Fruit fly (Drosophila melanogaster) whole organism, prepupa: Measurements from ENCODE around the gene CG31637.

Experiments used
- Blimp-1 ChIP-seq: fragments of 200-800 bp; sonication (Bioruptor generic); optimal IDR thresholded peaks from 3 replicates; lab custom pipeline; 2017; ENCODE audit warnings: missing biosample characterization, missing genetic modification characterization, mild to moderate bottlenecking, moderate library complexity, missing genetic modification reagents
- CG10631 ChIP-seq: fragments of 200-800 bp; sonication (Bioruptor generic); optimal IDR thresholded peaks from 2 replicates; lab custom pipeline; 2016; ENCODE audit warnings: missing biosample characterization, missing genetic modification characterization
- CG10669 ChIP-seq: fragments of 200-800 bp; sonication (Bioruptor generic); optimal IDR thresholded peaks from 3 replicates; lab custom pipeline; 2018; ENCODE audit warnings: missing biosample characterization, mild to moderate bottlenecking, missing genetic modification characterization, moderate library complexity
- CG11762 ChIP-seq: fragments of 200-800 bp; sonication (Bioruptor generic); optimal IDR thresholded peaks from 3 replicates; lab custom pipeline; 2016; ENCODE audit warnings: missing biosample characterization, missing genetic modification characterization; ENCODE audit not compliant: insufficient read depth
- CG11902 ChIP-seq: fragments of 200-800 bp; sonication (Bioruptor generic); optimal IDR thresholded peaks from 3 replicates; lab custom pipeline; 2016; ENCODE audit warnings: missing biosample characterization, missing genetic modification characterization
- CG15336 ChIP-seq: fragments of 200-800 bp; sonication (Bioruptor generic); IDR thresholded peaks from 2 replicates; pipeline ENCODE4 v1.3.6; 2022; ENCODE audit warnings: missing biosample characterization, missing genetic modification characterization
- CG31627 ChIP-seq: fragments of 200-800 bp; sonication (Bioruptor generic); optimal IDR thresholded peaks from 3 replicates; lab custom pipeline; 2016; ENCODE audit warnings: missing biosample characterization, missing genetic modification characterization
- CG4318 ChIP-seq: fragments of 200-800 bp; sonication (Bioruptor generic); optimal IDR thresholded peaks from 3 replicates; lab custom pipeline; 2017; ENCODE audit warnings: missing biosample characterization, mild to moderate bottlenecking, missing genetic modification characterization
- CG6854 ChIP-seq: fragments of 200-800 bp; sonication (Bioruptor generic); optimal IDR thresholded peaks from 2 replicates; lab custom pipeline; 2017; ENCODE audit warnings: missing biosample characterization, mild to moderate bottlenecking, missing genetic modification characterization
- CG7368 ChIP-seq: fragments of 200-800 bp; sonication (Bioruptor generic); optimal IDR thresholded peaks from 3 replicates; lab custom pipeline; 2016; ENCODE audit warnings: missing biosample characterization, missing genetic modification characterization
- Eip78C ChIP-seq: fragments of 200-800 bp; sonication (Bioruptor generic); peaks from one replicate; lab custom pipeline; 2016; ENCODE audit warnings: missing biosample characterization, missing genetic modification characterization
- Eip93F ChIP-seq: fragments of 200-800 bp; sonication (Bioruptor generic); optimal IDR thresholded peaks from 2 replicates; lab custom pipeline; 2016; ENCODE audit warnings: missing biosample characterization, mild to moderate bottlenecking, missing genetic modification characterization
- Ets21C ChIP-seq: fragments of 200-800 bp; sonication (Bioruptor generic); optimal IDR thresholded peaks from 3 replicates; lab custom pipeline; 2016; ENCODE audit warnings: missing biosample characterization, missing genetic modification characterization
- Ets96B ChIP-seq: fragments of 200-800 bp; optimal IDR thresholded peaks from 2 replicates; lab custom pipeline; 2019; ENCODE audit warnings: missing biosample characterization, mild to moderate bottlenecking, missing genetic modification characterization, moderate library complexity
- Gug ChIP-seq: fragments of 200-800 bp; sonication (Bioruptor generic); IDR thresholded peaks from 2 replicates; pipeline ENCODE4 v1.3.6; 2022; ENCODE audit warnings: missing biosample characterization, missing genetic modification characterization
- Hr38 ChIP-seq: sonication (Bioruptor generic); optimal IDR thresholded peaks from 2 replicates; lab custom pipeline; 2016; ENCODE audit warnings: missing biosample characterization, missing genetic modification characterization
- Hr39 ChIP-seq: fragments of 200-800 bp; sonication (Bioruptor generic); optimal IDR thresholded peaks from 2 replicates; lab custom pipeline; 2016; ENCODE audit warnings: missing biosample characterization, missing genetic modification characterization
- Hr4 ChIP-seq: fragments of 200-800 bp; sonication (Bioruptor generic); optimal IDR thresholded peaks from 3 replicates; lab custom pipeline; 2016; ENCODE audit warnings: missing biosample characterization, missing genetic modification characterization
- Lpt ChIP-seq: fragments of 200-800 bp; sonication (Bioruptor generic); optimal IDR thresholded peaks from 3 replicates; lab custom pipeline; 2016; ENCODE audit warnings: missing biosample characterization, missing genetic modification characterization
- Smox ChIP-seq: fragments of 200-800 bp; sonication (Bioruptor generic); optimal IDR thresholded peaks from 3 replicates; lab custom pipeline; 2016; ENCODE audit warnings: missing biosample characterization, missing genetic modification characterization
- acj6 ChIP-seq: fragments of 200-800 bp; sonication (Bioruptor generic); optimal IDR thresholded peaks from 3 replicates; lab custom pipeline; 2016; ENCODE audit warnings: missing biosample characterization, missing genetic modification characterization
- dac ChIP-seq: fragments of 200-800 bp; sonication (Bioruptor generic); optimal IDR thresholded peaks from 2 replicates; lab custom pipeline; 2017; ENCODE audit warnings: missing biosample characterization, mild to moderate bottlenecking, missing genetic modification characterization
- eg ChIP-seq: fragments of 200-800 bp; sonication (Bioruptor generic); IDR thresholded peaks from 3 replicates; pipeline ENCODE4 v1.3.6; 2022; ENCODE audit warnings: missing biosample characterization, missing genetic modification characterization
- esn ChIP-seq: fragments of 200-800 bp; sonication (Bioruptor generic); optimal IDR thresholded peaks from 2 replicates; lab custom pipeline; 2016; ENCODE audit warnings: missing biosample characterization, mild to moderate bottlenecking, missing genetic modification characterization, moderate library complexity
- fd59A ChIP-seq: fragments of 200-800 bp; sonication (Bioruptor generic); optimal IDR thresholded peaks from 2 replicates; lab custom pipeline; 2017; ENCODE audit warnings: missing biosample characterization, mild to moderate bottlenecking, missing genetic modification characterization, missing genetic modification reagents
- fd85E ChIP-seq: fragments of 200-800 bp; sonication (Bioruptor generic); optimal IDR thresholded peaks from 3 replicates; lab custom pipeline; 2016; ENCODE audit warnings: missing biosample characterization, missing genetic modification characterization
- fkh ChIP-seq: fragments of 200-800 bp; sonication (Bioruptor generic); optimal IDR thresholded peaks from 3 replicates; lab custom pipeline; 2017; ENCODE audit warnings: missing biosample characterization, mild to moderate bottlenecking, missing genetic modification characterization, moderate library complexity
- lz ChIP-seq: fragments of 200-800 bp; sonication (Bioruptor generic); optimal IDR thresholded peaks from 3 replicates; lab custom pipeline; 2016; ENCODE audit warnings: missing biosample characterization, missing genetic modification characterization
- spab ChIP-seq: fragments of 200-800 bp; sonication (Bioruptor generic); optimal IDR thresholded peaks from 2 replicates; lab custom pipeline; 2017; ENCODE audit warnings: missing biosample characterization, mild to moderate bottlenecking, missing genetic modification characterization, missing genetic modification reagents
- ss ChIP-seq, 2 experiments: fragments of 200-800 bp; sonication (Bioruptor generic); optimal IDR thresholded peaks; 2 replicates in 1 of 2; 3 replicates in 1 of 2; lab custom pipeline; 2017 to 2018; ENCODE audit warnings: mild to moderate bottlenecking in 2 of 2, missing biosample characterization in 2 of 2, missing genetic modification characterization in 2 of 2, moderate library complexity in 1 of 2
- svp ChIP-seq: fragments of 200-800 bp; sonication (Bioruptor generic); peaks from one replicate; lab custom pipeline; 2016; ENCODE audit warnings: missing biosample characterization, missing genetic modification characterization
- topi ChIP-seq: fragments of 200-800 bp; sonication (Bioruptor generic); optimal IDR thresholded peaks from 3 replicates; lab custom pipeline; 2016; ENCODE audit warnings: missing biosample characterization, missing genetic modification characterization

Gene CG31637

dm6 chr2L:6533719-6534118, 35.3 kb downstream of the CG31637 start:
- no peak for TF ChIP-seq fd59A (GFP tag; lab: Kevin White, UChicago)
- TF ChIP-seq ss (GFP tag; optimal IDR thresholded peaks at IDR 0.05; lab: Kevin White, UChicago) = peak in 1 of 2 experiments; percentile 96

- TF ChIP-seq CG7368 (no peak), Hr39 (GFP tag; lab: Kevin White, UChicago) (no peak), fd59A (GFP tag; lab: Kevin White, UChicago) (no peak), CG10669 (GFP tag; lab: Kevin White, UChicago) (no peak), Hr38 (GFP tag; lab: Kevin White, UChicago) (no peak), CG6854 (no peak), CG4318 (GFP tag; lab: Kevin White, UChicago) (no peak), spab (GFP tag; lab: Kevin White, UChicago) (no peak), fkh (GFP tag; lab: Kevin White, UChicago) (peak; percentile 55), Ets21C (GFP tag; lab: Kevin White, UChicago) (no peak), fd85E (GFP tag; lab: Kevin White, UChicago) (no peak), ss (GFP tag; optimal IDR thresholded peaks at IDR 0.05; lab: Kevin White, UChicago) (peak in 1 of 2 experiments; percentile 52)
Measured at dm6 chr2L:6534125-6534815, 35.8 kb downstream of the CG31637 start.

dm6 chr2L:6536044-6536581, 37.7 kb downstream of the CG31637 start:
- peak; percentile 27; the same call in 1 of the 3 replicates for TF ChIP-seq eg (GFP tag; lab: Robert Waterston, UW)
- TF ChIP-seq CG11902 (GFP tag; lab: Kevin White, UChicago) = no peak
- TF ChIP-seq ss (GFP tag; optimal IDR thresholded peaks at IDR 0.05; lab: Kevin White, UChicago) = peak in 1 of 2 experiments; percentile 32
- no peak for TF ChIP-seq dac (GFP tag; lab: Kevin White, UChicago)
- TF ChIP-seq esn (GFP tag; lab: Kevin White, UChicago) = no peak
- peak; percentile 63 for TF ChIP-seq svp
- TF ChIP-seq, all 60 proteins: peak for 3

dm6 chr2L:6539623-6540381, 41.4 kb downstream of the CG31637 start:
- TF ChIP-seq svp (peak; percentile 33), Eip78C (GFP tag; lab: Kevin White, UChicago) (peak; percentile 9), Gug (GFP tag; lab: Robert Waterston, UW) (no peak), Hr39 (GFP tag; lab: Kevin White, UChicago) (no peak)

- TF ChIP-seq CG10669 (GFP tag; lab: Kevin White, UChicago) = no peak
- TF ChIP-seq Hr38 (GFP tag; lab: Kevin White, UChicago) = no peak
- TF ChIP-seq svp = peak; percentile 47
- TF ChIP-seq dac (GFP tag; lab: Kevin White, UChicago) = no peak
Measured at dm6 chr2L:6546883-6547471, 48.5 kb downstream of the CG31637 start, which contains the start of gene eya. Gene eya, minus strand, starts transcription at chr2L:6546976.

dm6 chr2L:6547978-6548377, 49.5 kb downstream of the CG31637 start:
- no peak for TF ChIP-seq lz
- peak; percentile 16 for TF ChIP-seq fkh (GFP tag; lab: Kevin White, UChicago)

- no peak for TF ChIP-seq topi (GFP tag; lab: Kevin White, UChicago)
- no peak for TF ChIP-seq Eip78C (GFP tag; lab: Kevin White, UChicago)
- no peak for TF ChIP-seq Lpt (GFP tag; lab: Kevin White, UChicago)
- TF ChIP-seq CG31627 (GFP tag; lab: Kevin White, UChicago) = no peak
- TF ChIP-seq ss (GFP tag; optimal IDR thresholded peaks at IDR 0.05; lab: Kevin White, UChicago) = no peak
- TF ChIP-seq CG4318 (GFP tag; lab: Kevin White, UChicago) = no peak
- TF ChIP-seq Blimp-1 = no peak
- no peak for TF ChIP-seq Ets96B (tag; lab: Kevin White, UChicago)
- no peak for TF ChIP-seq Hr4 (GFP tag; lab: Kevin White, UChicago)
- TF ChIP-seq Smox (GFP tag; lab: Kevin White, UChicago) = no peak
- no peak for TF ChIP-seq acj6
- no peak for TF ChIP-seq Eip93F (GFP tag; lab: Kevin White, UChicago)
- no peak for TF ChIP-seq esn (GFP tag; lab: Kevin White, UChicago)
- TF ChIP-seq CG11902 (GFP tag; lab: Kevin White, UChicago) = no peak
- no peak for TF ChIP-seq CG11762 (GFP tag; lab: Kevin White, UChicago)
- no peak for TF ChIP-seq CG15336 (GFP tag; lab: Robert Waterston, UW)
- no peak for TF ChIP-seq spab (GFP tag; lab: Kevin White, UChicago)
- TF ChIP-seq CG10631 (GFP tag; lab: Kevin White, UChicago) = no peak
- no peak for TF ChIP-seq fd59A (GFP tag; lab: Kevin White, UChicago)
Measured at dm6 chr2L:6550809-6551208, 52.4 kb downstream of the CG31637 start.
